Fruit fly (Drosophila melanogaster) whole organism, embryonic: ENCODE measurements around the gene CG14650.

Experiments
- Antp ChIP-seq: fragments of 200-800 bp; sonication (Bioruptor generic); optimal IDR thresholded peaks from 3 replicates; lab custom pipeline; 2016; ENCODE audit warnings: missing biosample characterization, missing genetic modification characterization
- Awh ChIP-seq: fragments of 200-800 bp; sonication (Bioruptor generic); IDR thresholded peaks from 2 replicates; pipeline ENCODE4, ENCODE4 v1.3.6; 2022; ENCODE audit warnings: missing biosample characterization, missing genetic modification characterization
- CG17612 ChIP-seq: fragments of 200-800 bp; sonication (Bioruptor generic); IDR thresholded peaks from 2 replicates; pipeline ENCODE4 v1.3.6; 2022; ENCODE audit warnings: missing biosample characterization, missing genetic modification characterization
- CG18262 ChIP-seq: fragments of 200-800 bp; optimal IDR thresholded peaks from 3 replicates; lab custom pipeline; 2019; ENCODE audit warnings: missing biosample characterization, mild to moderate bottlenecking, missing genetic modification characterization, moderate library complexity
- CG2129 ChIP-seq: fragments of 200-800 bp; sonication (Bioruptor generic); IDR thresholded peaks from 2 replicates; pipeline ENCODE4 v1.3.6; 2022; ENCODE audit warnings: missing biosample characterization, missing genetic modification characterization; ENCODE audit not compliant: partially characterized antibody
- CG2712 ChIP-seq: fragments of 200-800 bp; optimal IDR thresholded peaks from 3 replicates; lab custom pipeline; 2019; ENCODE audit warnings: missing biosample characterization, mild to moderate bottlenecking, missing genetic modification characterization, moderate library complexity
- CG30431 ChIP-seq: fragments of 200-800 bp; sonication (Bioruptor generic); optimal IDR thresholded peaks from 2 replicates; lab custom pipeline; 2017; ENCODE audit warnings: missing biosample characterization, missing genetic modification characterization
- CG31365 ChIP-seq: fragments of 200-800 bp; sonication (Bioruptor generic); optimal IDR thresholded peaks from 2 replicates; lab custom pipeline; 2018; ENCODE audit warnings: missing biosample characterization, mild to moderate bottlenecking, missing genetic modification characterization
- CG5180 ChIP-seq: fragments of 200-800 bp; sonication (Bioruptor generic); optimal IDR thresholded peaks from 3 replicates; lab custom pipeline; 2017; ENCODE audit warnings: missing biosample characterization, missing genetic modification characterization, mild to moderate bottlenecking, moderate library complexity, missing genetic modification reagents
- CG6765 ChIP-seq: fragments of 200-800 bp; sonication (Bioruptor generic); optimal IDR thresholded peaks from 3 replicates; lab custom pipeline; 2017; ENCODE audit warnings: missing biosample characterization, mild to moderate bottlenecking, missing genetic modification characterization
- CG7839 ChIP-seq: fragments of 200-800 bp; sonication (Bioruptor generic); optimal IDR thresholded peaks from 3 replicates; lab custom pipeline; 2018; ENCODE audit warnings: missing biosample characterization, mild to moderate bottlenecking, missing genetic modification characterization, moderate library complexity
- Camta ChIP-seq: fragments of 200-800 bp; sonication (Bioruptor generic); optimal IDR thresholded peaks from 2 replicates; lab custom pipeline; 2016; ENCODE audit warnings: missing biosample characterization, missing genetic modification characterization
- H2.0 ChIP-seq: fragments of 200-800 bp; sonication (Bioruptor generic); IDR thresholded peaks from 2 replicates; pipeline ENCODE4 v1.3.6; 2022; ENCODE audit warnings: missing biosample characterization, missing genetic modification characterization
- Hand ChIP-seq: fragments of 200-800 bp; sonication (Bioruptor generic); optimal IDR thresholded peaks from 2 replicates; lab custom pipeline; 2017; ENCODE audit warnings: mild to moderate bottlenecking, missing biosample characterization, missing genetic modification reagents, missing genetic modification characterization
- Jarid2 ChIP-seq: fragments of 200-800 bp; sonication (Bioruptor generic); optimal IDR thresholded peaks from 3 replicates; lab custom pipeline; 2017; ENCODE audit warnings: mild to moderate bottlenecking, missing biosample characterization, missing genetic modification reagents, missing genetic modification characterization
- Med ChIP-seq: fragments of 200-800 bp; sonication (Bioruptor generic); peaks from one replicate; lab custom pipeline; 2016; ENCODE audit warnings: missing biosample characterization, missing genetic modification characterization, mild to moderate bottlenecking, inconsistent platforms, moderate library complexity
- Trl ChIP-seq, 3 experiments: fragments of >200 bp in 2 of 3; fragments of 200-800 bp in 1 of 3; sonication (Bioruptor generic) in 1 of 3; optimal IDR thresholded peaks; 2 replicates in 1 of 3; 3 replicates in 2 of 3; lab custom pipeline; 2016 to 2017; ENCODE audit warnings: missing biosample characterization in 1 of 3, missing genetic modification characterization in 1 of 3
- ab ChIP-seq: fragments of 200-800 bp; sonication (Bioruptor generic); optimal IDR thresholded peaks from 2 replicates; lab custom pipeline; 2016; ENCODE audit warnings: missing biosample characterization, missing genetic modification characterization
- ase ChIP-seq: fragments of 200-800 bp; sonication (Bioruptor generic); IDR thresholded peaks from 3 replicates; pipeline ENCODE4 v1.3.6; 2022; ENCODE audit warnings: missing biosample characterization, missing genetic modification characterization
- bab2 ChIP-seq: fragments of 200-800 bp; sonication (Bioruptor generic); optimal IDR thresholded peaks from 2 replicates; lab custom pipeline; 2016; ENCODE audit warnings: missing biosample characterization, missing genetic modification characterization
- bbx ChIP-seq: fragments of 200-800 bp; sonication (Bioruptor generic); IDR thresholded peaks from 2 replicates; pipeline ENCODE4 v1.3.6; 2022; ENCODE audit warnings: missing biosample characterization, missing genetic modification characterization; ENCODE audit not compliant: partially characterized antibody
- cg ChIP-seq: fragments of 200-800 bp; sonication (Bioruptor generic); optimal IDR thresholded peaks from 3 replicates; lab custom pipeline; 2019; ENCODE audit warnings: missing biosample characterization, mild to moderate bottlenecking, missing genetic modification characterization, moderate library complexity
- chinmo ChIP-seq: fragments of 200-800 bp; sonication (Bioruptor generic); IDR thresholded peaks from 4 replicates; pipeline ENCODE4 v1.3.6; 2022; ENCODE audit warnings: missing biosample characterization, missing genetic modification characterization; ENCODE audit not compliant: partially characterized antibody
- crp ChIP-seq, 2 experiments: fragments of 200-800 bp; sonication (Bioruptor generic); optimal IDR thresholded peaks; 2 replicates in 1 of 2; 3 replicates in 1 of 2; lab custom pipeline; 2017; ENCODE audit warnings: missing biosample characterization in 2 of 2, missing genetic modification characterization in 2 of 2, mild to moderate bottlenecking in 1 of 2, moderate library complexity in 1 of 2
- dmrt11E ChIP-seq: fragments of 200-800 bp; sonication (Bioruptor generic); optimal IDR thresholded peaks from 3 replicates; lab custom pipeline; 2018; ENCODE audit warnings: missing biosample characterization, mild to moderate bottlenecking, missing genetic modification characterization, moderate library complexity
- ems ChIP-seq: fragments of 200-800 bp; sonication (Bioruptor generic); optimal IDR thresholded peaks from 3 replicates; lab custom pipeline; 2016; ENCODE audit warnings: missing biosample characterization, missing genetic modification characterization
- exex ChIP-seq: fragments of 200-800 bp; sonication (Bioruptor generic); optimal IDR thresholded peaks from 4 replicates; lab custom pipeline; 2018; ENCODE audit warnings: missing biosample characterization, mild to moderate bottlenecking, missing genetic modification characterization, moderate library complexity
- gsb ChIP-seq: fragments of 200-800 bp; sonication (Bioruptor generic); IDR thresholded peaks from 2 replicates; pipeline ENCODE4 v1.3.6; 2022; ENCODE audit warnings: missing biosample characterization, missing genetic modification characterization
- nerfin-1 ChIP-seq: fragments of 200-800 bp; sonication (Bioruptor generic); optimal IDR thresholded peaks from 3 replicates; lab custom pipeline; 2019; ENCODE audit warnings: missing biosample characterization, mild to moderate bottlenecking, missing genetic modification characterization, moderate library complexity
- pb ChIP-seq: fragments of 200-800 bp; sonication (Bioruptor generic); optimal IDR thresholded peaks from 3 replicates; lab custom pipeline; 2016; ENCODE audit warnings: missing biosample characterization, missing genetic modification characterization
- pfk ChIP-seq: fragments of 200-800 bp; sonication (Bioruptor generic); optimal IDR thresholded peaks from 2 replicates; lab custom pipeline; 2018; ENCODE audit warnings: missing biosample characterization, mild to moderate bottlenecking, missing genetic modification characterization, moderate library complexity
- run ChIP-seq: fragments of 200-800 bp; sonication (Bioruptor generic); optimal IDR thresholded peaks from 3 replicates; lab custom pipeline; 2018; ENCODE audit warnings: missing biosample characterization, mild to moderate bottlenecking, missing genetic modification characterization
- sqz ChIP-seq: fragments of 200-800 bp; sonication (Bioruptor generic); optimal IDR thresholded peaks from 3 replicates; lab custom pipeline; 2018; ENCODE audit warnings: missing biosample characterization, mild to moderate bottlenecking, missing genetic modification characterization
- trh ChIP-seq: fragments of 200-800 bp; sonication (Bioruptor generic); optimal IDR thresholded peaks from 2 replicates; lab custom pipeline; 2016; ENCODE audit warnings: missing biosample characterization, missing genetic modification characterization
- usp ChIP-seq: fragments of >200 bp; optimal IDR thresholded peaks from 2 replicates; lab custom pipeline; 2017; ENCODE audit warnings: missing biosample characterization, missing genetic modification characterization
- wor ChIP-seq: fragments of 200-800 bp; sonication (Bioruptor generic); IDR thresholded peaks from 2 replicates; pipeline ENCODE4 v1.3.6; 2022; ENCODE audit warnings: missing biosample characterization, missing genetic modification characterization

Gene CG14650

dm6 chr3R:4419482-4419881 lies 17.7 kb upstream of the CG14650 start, which contains the start of gene CG32944 (continued):
- TF ChIP-seq gsb (GFP tag; lab: Robert Waterston, UW) (no peak), chinmo (GFP tag; lab: Robert Waterston, UW) (0 out of 4 replicates have a peak, but pooled peaks have one; percentile 22), run (no peak), sqz (GFP tag; lab: Kevin White, UChicago) (no peak), pfk (GFP tag; lab: Kevin White, UChicago) (no peak), dmrt11E (tag; lab: Kevin White, UChicago) (no peak), trh (GFP tag; lab: Kevin White, UChicago) (no peak), CG18262 (tag; lab: Kevin White, UChicago) (no peak), CG7839 (tag; lab: Kevin White, UChicago) (no peak), nerfin-1 (tag; lab: Kevin White, UChicago) (no peak), Med (peak; percentile 69), pb (GFP tag; lab: Kevin White, UChicago) (no peak), CG2712 (tag; lab: Kevin White, UChicago) (no peak), cg (GFP tag; lab: Kevin White, UChicago) (peak; percentile 27), wor (no peak), ems (GFP tag; lab: Kevin White, UChicago) (no peak), Hand (GFP tag; lab: Kevin White, UChicago) (peak; percentile 10), ase (no peak), usp (no peak), ab (no peak), CG5180 (GFP tag; lab: Kevin White, UChicago) (peak; percentile 13), Awh (GFP tag; lab: Robert Waterston, UW) (no peak), Trl (optimal IDR thresholded peaks at IDR 0.05; lab: Kevin White, UChicago) (peak; percentile 26 to 38), Trl (GFP tag; optimal IDR thresholded peaks at IDR 0.05; lab: Kevin White, UChicago) (no peak), CG2129 (no peak), CG6765 (GFP tag; lab: Kevin White, UChicago) (no peak), Antp (GFP tag; lab: Kevin White, UChicago) (no peak), bab2 (GFP tag; lab: Kevin White, UChicago) (no peak), CG17612 (GFP tag; lab: Robert Waterston, UW) (no peak), crp (GFP tag; optimal IDR thresholded peaks at IDR 0.05; lab: Kevin White, UChicago) (no peak), CG31365 (tag; lab: Kevin White, UChicago) (no peak), bbx (GFP tag; lab: Robert Waterston, UW) (no peak)

- TF ChIP-seq exex (no peak), CG30431 (no peak), Camta (GFP tag; lab: Kevin White, UChicago) (no peak), H2.0 (GFP tag; lab: Robert Waterston, UW) (no peak), Jarid2 (GFP tag; lab: Kevin White, UChicago) (no peak)
Observed at dm6 chr3R:4426730-4427129, 10.5 kb upstream of the CG14650 start, which contains the start of gene CG31525. TSS of gene CG31525 (plus strand) at chr3R:4427030.
